Fruit fly (Drosophila melanogaster) whole organism, embryonic: ENCODE measurements around the gene FBXO11.

Experiments used
- Atf6 ChIP-seq: fragments of 200-800 bp; sonication (Bioruptor generic); IDR thresholded peaks from 2 replicates; pipeline ENCODE4 v1.3.6; 2022; ENCODE audit warnings: missing biosample characterization, missing genetic modification characterization
- CG10274 ChIP-seq: fragments of 200-800 bp; sonication (Bioruptor generic); optimal IDR thresholded peaks from 3 replicates; lab custom pipeline; 2017; ENCODE audit warnings: missing biosample characterization, mild to moderate bottlenecking, missing genetic modification characterization
- CG11398 ChIP-seq: fragments of 200-800 bp; sonication (Bioruptor generic); optimal IDR thresholded peaks from 2 replicates; lab custom pipeline; 2016; ENCODE audit warnings: missing biosample characterization, missing genetic modification characterization
- CG12071 ChIP-seq: fragments of 200-800 bp; sonication (Bioruptor generic); optimal IDR thresholded peaks from 3 replicates; lab custom pipeline; 2018; ENCODE audit warnings: missing biosample characterization, mild to moderate bottlenecking, missing genetic modification characterization
- CG15269 ChIP-seq: fragments of 200-800 bp; sonication (Bioruptor generic); optimal IDR thresholded peaks from 2 replicates; lab custom pipeline; 2018; ENCODE audit warnings: missing biosample characterization, mild to moderate bottlenecking, missing genetic modification characterization, moderate library complexity
- CG16779 ChIP-seq: fragments of 200-800 bp; sonication (Bioruptor generic); IDR thresholded peaks from 2 replicates; pipeline ENCODE4 v1.3.6; 2022; ENCODE audit warnings: missing biosample characterization, missing genetic modification characterization
- CG16815 ChIP-seq: fragments of 200-800 bp; sonication (Bioruptor generic); optimal IDR thresholded peaks from 3 replicates; lab custom pipeline; 2017; ENCODE audit warnings: missing biosample characterization, mild to moderate bottlenecking, missing genetic modification characterization
- CG18476 ChIP-seq: fragments of 200-800 bp; sonication (Bioruptor generic); optimal IDR thresholded peaks from 2 replicates; lab custom pipeline; 2016; ENCODE audit warnings: missing biosample characterization, mild to moderate bottlenecking, missing genetic modification characterization
- CG18619 ChIP-seq: fragments of 200-800 bp; sonication (Bioruptor generic); optimal IDR thresholded peaks from 3 replicates; lab custom pipeline; 2017; ENCODE audit warnings: missing biosample characterization, mild to moderate bottlenecking, missing genetic modification characterization
- CG3281 ChIP-seq: fragments of 200-800 bp; sonication (Bioruptor generic); optimal IDR thresholded peaks from 3 replicates; lab custom pipeline; 2017; ENCODE audit warnings: missing biosample characterization, mild to moderate bottlenecking, missing genetic modification characterization
- CG34376 ChIP-seq: fragments of 200-800 bp; sonication (Bioruptor generic); optimal IDR thresholded peaks from 2 replicates; lab custom pipeline; 2018; ENCODE audit warnings: missing biosample characterization, mild to moderate bottlenecking, missing genetic modification characterization
- CG42726 ChIP-seq: fragments of 200-800 bp; sonication (Bioruptor generic); IDR thresholded peaks from 2 replicates; pipeline ENCODE4 v1.3.6; 2022; ENCODE audit warnings: missing biosample characterization, missing genetic modification characterization; ENCODE audit not compliant: partially characterized antibody
- CG5245 ChIP-seq: fragments of 200-800 bp; sonication (Bioruptor generic); optimal IDR thresholded peaks from 3 replicates; lab custom pipeline; 2016; ENCODE audit warnings: missing biosample characterization, missing genetic modification characterization
- CG6175 ChIP-seq: fragments of 200-800 bp; sonication (Bioruptor generic); IDR thresholded peaks from 3 replicates; pipeline ENCODE4 v1.3.6; 2022; ENCODE audit warnings: missing biosample characterization, missing genetic modification characterization
- CG7745 ChIP-seq: fragments of 200-800 bp; sonication (Bioruptor generic); optimal IDR thresholded peaks from 2 replicates; lab custom pipeline; 2018; ENCODE audit warnings: missing biosample characterization, mild to moderate bottlenecking, missing genetic modification characterization, moderate library complexity
- CG8281 ChIP-seq: fragments of 200-800 bp; sonication (Bioruptor generic); optimal IDR thresholded peaks from 2 replicates; lab custom pipeline; 2018; ENCODE audit warnings: missing biosample characterization, mild to moderate bottlenecking, missing genetic modification characterization, moderate library complexity
- CG8924 ChIP-seq: fragments of 200-800 bp; optimal IDR thresholded peaks from 3 replicates; lab custom pipeline; 2019; ENCODE audit warnings: missing biosample characterization, mild to moderate bottlenecking, missing genetic modification characterization, moderate library complexity
- CG9437 ChIP-seq: fragments of 200-800 bp; sonication (Bioruptor generic); optimal IDR thresholded peaks from 2 replicates; lab custom pipeline; 2018; ENCODE audit warnings: missing biosample characterization, mild to moderate bottlenecking, missing genetic modification characterization
- CkIIα-i1 ChIP-seq: fragments of 200-800 bp; sonication (Bioruptor generic); IDR thresholded peaks from 2 replicates; pipeline ENCODE4 v1.3.6; 2022; ENCODE audit warnings: missing biosample characterization, missing genetic modification characterization
- Dbx ChIP-seq: fragments of 200-800 bp; sonication (Bioruptor generic); IDR thresholded peaks from 3 replicates; pipeline ENCODE4 v1.3.6; 2022; ENCODE audit warnings: missing biosample characterization, missing genetic modification characterization
- Drgx ChIP-seq: fragments of 200-800 bp; sonication (Bioruptor generic); IDR thresholded peaks from 2 replicates; pipeline ENCODE4 v1.3.6; 2022; ENCODE audit warnings: missing biosample characterization, missing genetic modification characterization
- E2f1 ChIP-seq: fragments of 200-800 bp; sonication (Bioruptor generic); IDR thresholded peaks from 2 replicates; pipeline ENCODE4 v1.3.6; 2022; ENCODE audit warnings: missing biosample characterization, missing genetic modification characterization
- Fer1 ChIP-seq: fragments of 200-800 bp; sonication (Bioruptor generic); optimal IDR thresholded peaks from 2 replicates; lab custom pipeline; 2017; ENCODE audit warnings: missing biosample characterization, mild to moderate bottlenecking, missing genetic modification characterization
- Fer2 ChIP-seq: fragments of 200-800 bp; sonication (Bioruptor generic); optimal IDR thresholded peaks from 2 replicates; lab custom pipeline; 2018; ENCODE audit warnings: missing biosample characterization, mild to moderate bottlenecking, missing genetic modification characterization, moderate library complexity
- Gsc ChIP-seq: fragments of 200-800 bp; sonication (Bioruptor generic); IDR thresholded peaks from 2 replicates; pipeline ENCODE4 v1.3.6; 2022; ENCODE audit warnings: missing biosample characterization, missing genetic modification characterization
- HLHmδ ChIP-seq: fragments of 200-800 bp; sonication (Bioruptor generic); optimal IDR thresholded peaks from 2 replicates; lab custom pipeline; 2018; ENCODE audit warnings: missing biosample characterization, mild to moderate bottlenecking, missing genetic modification characterization, moderate library complexity
- Hey ChIP-seq: fragments of 200-800 bp; sonication (Bioruptor generic); optimal IDR thresholded peaks from 3 replicates; lab custom pipeline; 2018; ENCODE audit warnings: missing biosample characterization, mild to moderate bottlenecking, missing genetic modification characterization
- Hr78 ChIP-seq, 2 experiments: fragments of 200-800 bp in 1 of 2; fragments of >200 bp in 1 of 2; sonication (Bioruptor generic) in 1 of 2; optimal IDR thresholded peaks; 2 replicates each; lab custom pipeline; 2017 to 2019; ENCODE audit warnings: missing biosample characterization in 2 of 2, missing genetic modification characterization in 2 of 2, mild to moderate bottlenecking in 1 of 2, moderate library complexity in 1 of 2
- Lim3 ChIP-seq: fragments of 200-800 bp; sonication (Bioruptor generic); IDR thresholded peaks from 2 replicates; pipeline ENCODE4 v1.3.6; 2022; ENCODE audit warnings: missing biosample characterization, missing genetic modification characterization
- Lpt ChIP-seq: fragments of >200 bp; optimal IDR thresholded peaks from 2 replicates; lab custom pipeline; 2018; ENCODE audit warnings: missing biosample characterization, missing genetic modification characterization
- MTF-1 ChIP-seq: fragments of 200-800 bp; sonication (Bioruptor generic); optimal IDR thresholded peaks from 2 replicates; lab custom pipeline; 2018; ENCODE audit warnings: missing biosample characterization, mild to moderate bottlenecking, missing genetic modification characterization, borderline replicate concordance
- Mad ChIP-seq: fragments of 200-800 bp; sonication (Bioruptor generic); optimal IDR thresholded peaks from 2 replicates; lab custom pipeline; 2016; ENCODE audit warnings: missing biosample characterization, missing genetic modification characterization
- Meics ChIP-seq: fragments of 200-800 bp; sonication (Bioruptor generic); optimal IDR thresholded peaks from 2 replicates; lab custom pipeline; 2017; ENCODE audit warnings: missing biosample characterization, mild to moderate bottlenecking, missing genetic modification characterization
- Ssrp ChIP-seq: fragments of 200-800 bp; sonication (Bioruptor generic); optimal IDR thresholded peaks from 2 replicates; lab custom pipeline; 2018; ENCODE audit warnings: missing biosample characterization, mild to moderate bottlenecking, missing genetic modification characterization, moderate library complexity
- ab ChIP-seq: fragments of 200-800 bp; sonication (Bioruptor generic); optimal IDR thresholded peaks from 2 replicates; lab custom pipeline; 2016; ENCODE audit warnings: missing biosample characterization, missing genetic modification characterization
- bigmax ChIP-seq: fragments of 200-800 bp; sonication (Bioruptor generic); optimal IDR thresholded peaks from 2 replicates; lab custom pipeline; 2018; ENCODE audit warnings: missing biosample characterization, mild to moderate bottlenecking, missing genetic modification characterization
- ci ChIP-seq: fragments of 200-800 bp; sonication (Bioruptor generic); IDR thresholded peaks from 3 replicates; pipeline ENCODE4 v1.3.6; 2022; ENCODE audit warnings: missing biosample characterization, missing genetic modification characterization
- cwo ChIP-seq: fragments of 200-800 bp; sonication (Bioruptor generic); optimal IDR thresholded peaks from 3 replicates; lab custom pipeline; 2017; ENCODE audit warnings: missing biosample characterization, missing genetic modification characterization, mild to moderate bottlenecking, moderate library complexity, missing genetic modification reagents
- dimm ChIP-seq: fragments of 200-800 bp; sonication (Bioruptor generic); IDR thresholded peaks from 2 replicates; pipeline ENCODE4 v1.3.6; 2022; ENCODE audit warnings: missing biosample characterization, missing genetic modification characterization
- ken ChIP-seq: fragments of 200-800 bp; sonication (Bioruptor generic); IDR thresholded peaks from 3 replicates; pipeline ENCODE4 v1.3.6; 2022; ENCODE audit warnings: missing biosample characterization, missing genetic modification characterization
- salm ChIP-seq: fragments of 200-800 bp; sonication (Bioruptor generic); optimal IDR thresholded peaks from 2 replicates; lab custom pipeline; 2018; ENCODE audit warnings: missing biosample characterization, mild to moderate bottlenecking, missing genetic modification characterization
- sim ChIP-seq: fragments of 200-800 bp; sonication (Bioruptor generic); IDR thresholded peaks from 2 replicates; pipeline ENCODE4 v1.3.6; 2022; ENCODE audit warnings: missing biosample characterization, missing genetic modification characterization
- slou ChIP-seq: fragments of 200-800 bp; sonication (Bioruptor generic); optimal IDR thresholded peaks from 3 replicates; lab custom pipeline; 2016; ENCODE audit warnings: missing biosample characterization, missing genetic modification characterization
- sob ChIP-seq: fragments of 200-800 bp; sonication (Bioruptor generic); IDR thresholded peaks from 2 replicates; pipeline ENCODE4 v1.3.6; 2022; ENCODE audit warnings: missing biosample characterization, missing genetic modification characterization
- ssp ChIP-seq: fragments of 200-800 bp; sonication (Bioruptor generic); IDR thresholded peaks from 2 replicates; pipeline ENCODE4 v1.3.6; 2022; ENCODE audit warnings: missing biosample characterization, missing genetic modification characterization
- sug ChIP-seq: fragments of 200-800 bp; optimal IDR thresholded peaks from 2 replicates; lab custom pipeline; 2019; ENCODE audit warnings: missing biosample characterization, mild to moderate bottlenecking, missing genetic modification characterization, moderate library complexity
- tin ChIP-seq: fragments of 200-800 bp; sonication (Bioruptor generic); optimal IDR thresholded peaks from 3 replicates; lab custom pipeline; 2016; ENCODE audit warnings: missing biosample characterization, missing genetic modification characterization
- tx ChIP-seq: fragments of 200-800 bp; sonication (Bioruptor generic); optimal IDR thresholded peaks from 2 replicates; lab custom pipeline; 2016; ENCODE audit warnings: missing biosample characterization, missing genetic modification characterization
- wdn ChIP-seq: fragments of 200-800 bp; sonication (Bioruptor generic); IDR thresholded peaks from 2 replicates; pipeline ENCODE4 v1.3.6; 2022; ENCODE audit warnings: missing biosample characterization, missing genetic modification characterization
- zfh1 ChIP-seq: fragments of 200-800 bp; sonication (Bioruptor generic); IDR thresholded peaks from 3 replicates; pipeline ENCODE4 v1.3.6; 2022; ENCODE audit warnings: missing biosample characterization, missing genetic modification characterization

FBXO11 gene

DNA sequence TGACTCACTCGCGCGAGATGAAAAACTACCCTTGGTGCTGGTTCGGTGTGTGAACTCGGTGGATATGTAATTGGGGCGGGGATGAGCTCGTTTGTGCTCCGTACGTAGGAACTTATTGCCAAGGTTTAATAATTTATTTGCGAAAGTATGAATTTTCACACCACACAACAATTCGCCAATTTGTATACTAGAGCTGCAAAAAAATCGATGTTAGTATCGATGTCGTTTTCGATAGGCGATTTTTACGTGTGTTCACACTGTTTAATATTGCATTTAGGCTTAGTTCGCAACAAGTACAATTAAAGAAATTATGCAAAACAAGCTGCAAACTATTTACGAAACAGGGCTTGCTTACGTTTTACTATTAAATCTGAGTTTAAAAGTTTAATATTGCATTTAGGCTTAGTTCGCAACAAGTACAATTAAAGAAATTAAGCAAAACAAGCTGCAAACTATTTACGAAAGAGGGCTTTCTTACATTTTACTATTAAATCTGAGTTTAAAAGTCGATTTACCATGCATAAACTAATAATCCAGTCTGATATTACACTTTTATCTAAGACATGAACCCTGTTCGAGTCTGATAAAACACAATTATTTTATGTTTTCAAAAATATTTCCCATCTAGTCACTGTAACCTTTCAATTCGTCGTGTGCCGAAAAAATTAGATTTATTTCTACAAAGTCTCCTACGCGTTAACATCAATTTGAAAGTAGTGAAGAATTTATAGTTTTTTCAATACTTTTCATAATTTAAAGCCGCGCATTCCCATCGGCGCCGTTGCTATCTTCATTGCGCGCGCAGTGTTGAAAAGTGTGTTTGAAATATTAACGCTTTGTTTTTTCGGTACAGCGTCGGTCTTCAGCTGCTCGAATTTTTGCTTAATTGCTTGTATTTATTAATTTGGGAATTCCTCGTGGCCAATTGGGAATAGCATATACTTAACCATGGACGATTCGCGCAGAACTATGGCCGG, 45.9 kb downstream of the FBXO11 start, which contains the start of the genes Snap24 and CG8478 (continued):
- TF ChIP-seq cwo = no peak
- no peak for TF ChIP-seq CG11398 (GFP tag; lab: Kevin White, UChicago)
- TF ChIP-seq CG6175 = no peak
- TF ChIP-seq zfh1 (GFP tag; lab: Robert Waterston, UW) = no peak
- no peak for TF ChIP-seq Drgx (GFP tag; lab: Robert Waterston, UW)
- no peak for TF ChIP-seq tx
- TF ChIP-seq Lim3 = no peak
- no peak for TF ChIP-seq Lpt (GFP tag; lab: Kevin White, UChicago)
- TF ChIP-seq Meics = no peak
- no peak for TF ChIP-seq E2f1 (GFP tag; lab: Robert Waterston, UW)
- TF ChIP-seq slou (GFP tag; lab: Kevin White, UChicago) = no peak
- TF ChIP-seq CG3281 (GFP tag; lab: Kevin White, UChicago) = no peak
- TF ChIP-seq CG8281 (tag; lab: Kevin White, UChicago) = no peak
- peak; percentile 5 for TF ChIP-seq Fer1
- no peak for TF ChIP-seq HLHmδ (GFP tag; lab: Kevin White, UChicago)
- TF ChIP-seq CG16779 (GFP tag; lab: Robert Waterston, UW) = no peak
- no peak for TF ChIP-seq Hr78 (GFP tag; optimal IDR thresholded peaks at IDR 0.05; lab: Kevin White, UChicago)
- no peak for TF ChIP-seq tin (GFP tag; lab: Kevin White, UChicago)
- no peak for TF ChIP-seq MTF-1 (GFP tag; lab: Kevin White, UChicago)
- no peak for TF ChIP-seq CG15269
- no peak for TF ChIP-seq Dbx (GFP tag; lab: Robert Waterston, UW)
- no peak for TF ChIP-seq bigmax (GFP tag; lab: Kevin White, UChicago)
- no peak for TF ChIP-seq CkIIα-i1
- TF ChIP-seq CG9437 = no peak
- no peak for TF ChIP-seq CG12071 (GFP tag; lab: Kevin White, UChicago)
- TF ChIP-seq ab (GFP tag; lab: Kevin White, UChicago) = no peak
- TF ChIP-seq CG18619 (GFP tag; lab: Kevin White, UChicago) = no peak
- TF ChIP-seq ssp (GFP tag; lab: Robert Waterston, UW) = peak; percentile 92
- TF ChIP-seq dimm = no peak
- no peak for TF ChIP-seq Fer2 (tag; lab: Kevin White, UChicago)
- no peak for TF ChIP-seq CG7745 (tag; lab: Kevin White, UChicago)
- TF ChIP-seq sug = no peak
- TF ChIP-seq CG8924 (tag; lab: Kevin White, UChicago) = peak; percentile 14
- no peak for TF ChIP-seq salm (tag; lab: Kevin White, UChicago)
- TF ChIP-seq Atf6 (GFP tag; lab: Robert Waterston, UW) = no peak
- no peak for TF ChIP-seq ci (GFP tag; lab: Robert Waterston, UW)
- TF ChIP-seq Hey (tag; lab: Kevin White, UChicago) = no peak
- no peak for TF ChIP-seq ken
- TF ChIP-seq CG10274 (GFP tag; lab: Kevin White, UChicago) = no peak
- no peak for TF ChIP-seq CG18476 (GFP tag; lab: Kevin White, UChicago)
- TF ChIP-seq CG34376 (GFP tag; lab: Kevin White, UChicago) = no peak
- no peak for TF ChIP-seq sob (GFP tag; lab: Robert Waterston, UW)
- no peak for TF ChIP-seq sim
- no peak for TF ChIP-seq wdn (GFP tag; lab: Robert Waterston, UW)
- no peak for TF ChIP-seq Mad
- no peak for TF ChIP-seq CG16815 (GFP tag; lab: Kevin White, UChicago)
- TF ChIP-seq CG5245 (GFP tag; lab: Kevin White, UChicago) = no peak
- TF ChIP-seq Gsc = no peak
- TF ChIP-seq Ssrp (tag; lab: Kevin White, UChicago) = no peak
- peak; percentile 45; the same call in 1 of the 2 replicates for TF ChIP-seq CG42726
